Worm (Caenorhabditis elegans) whole organism, L4 larva: Measurements from ENCODE around the gene gst-11.

Experiments
- F10B5.3 ChIP-seq: sonication (generic microtip); optimal IDR thresholded peaks from 2 replicates; lab custom pipeline; 2016; ENCODE audit warnings: mild to moderate bottlenecking, missing genetic modification characterization, missing compliant biosample characterization
- F44E2.7 ChIP-seq: fragments of 200-800 bp; sonication (Bioruptor generic); IDR thresholded peaks from 2 replicates; pipeline ENCODE4 v2.1.2; 2022; ENCODE audit warnings: missing genetic modification characterization, missing compliant biosample characterization
- T20F7.1 ChIP-seq: fragments of 200-800 bp; sonication (Bioruptor generic); optimal IDR thresholded peaks from 2 replicates; lab custom pipeline; 2018; ENCODE audit warnings: mild to moderate bottlenecking, missing genetic modification characterization, missing compliant biosample characterization
- T26A8.4 ChIP-seq: fragments of 200-800 bp; sonication (Bioruptor generic); IDR thresholded peaks from 2 replicates; pipeline ENCODE4 v1.3.6; 2022; ENCODE audit warnings: missing genetic modification characterization, missing compliant biosample characterization
- ZK337.2 ChIP-seq: fragments of 200-800 bp; sonication (Bioruptor generic); IDR thresholded peaks from 2 replicates; pipeline ENCODE4 v1.3.6; 2022; ENCODE audit warnings: missing genetic modification reagents, missing genetic modification characterization, missing compliant biosample characterization
- aha-1 ChIP-seq: fragments of 150-350 bp; peaks from one replicate; lab custom pipeline; 2014; ENCODE audit warnings: missing biosample characterization, missing genetic modification characterization
- ceh-82 ChIP-seq: sonication (generic microtip); optimal IDR thresholded peaks from 2 replicates; lab custom pipeline; 2017; ENCODE audit warnings: missing biosample characterization, missing genetic modification characterization
- cey-2 ChIP-seq: sonication (generic microtip); optimal IDR thresholded peaks from 3 replicates; lab custom pipeline; 2017; ENCODE audit warnings: missing genetic modification characterization, mild to moderate bottlenecking, missing compliant biosample characterization, antibody characterized with exemption, borderline replicate concordance; ENCODE audit not compliant: insufficient read depth
- ctbp-1 ChIP-seq: fragments of 200-800 bp; sonication (Bioruptor generic); IDR thresholded peaks from 2 replicates; pipeline ENCODE4 v1.3.6; 2022; ENCODE audit warnings: missing genetic modification reagents, missing genetic modification characterization, missing compliant biosample characterization
- daf-19 ChIP-seq: fragments of 200-800 bp; sonication (Bioruptor generic); conservative IDR thresholded peaks from 2 replicates; pipeline ENCODE4 v1.3.6; 2022; ENCODE audit warnings: missing genetic modification characterization, missing compliant biosample characterization
- dmd-6 ChIP-seq: fragments of 200-800 bp; sonication (Bioruptor generic); IDR thresholded peaks from 2 replicates; pipeline ENCODE4 v1.3.6; 2022; ENCODE audit warnings: missing genetic modification reagents, missing genetic modification characterization, missing compliant biosample characterization
- dmd-8 ChIP-seq: fragments of 200-800 bp; sonication (Bioruptor generic); IDR thresholded peaks from 2 replicates; pipeline ENCODE4 v1.3.6; 2022; ENCODE audit warnings: missing genetic modification characterization, missing compliant biosample characterization
- dpl-1 ChIP-seq: fragments of 150-350 bp; optimal IDR thresholded peaks from 2 replicates; lab custom pipeline; 2014; ENCODE audit warnings: missing biosample characterization, missing genetic modification reagents, missing genetic modification characterization
- dve-1 ChIP-seq: sonication (generic microtip); optimal IDR thresholded peaks from 2 replicates; lab custom pipeline; 2017; ENCODE audit warnings: antibody characterized with exemption, mild to moderate bottlenecking, missing genetic modification characterization, missing compliant biosample characterization; ENCODE audit not compliant: insufficient read depth
- egl-27 ChIP-seq: sonication (generic microtip); optimal IDR thresholded peaks from 3 replicates; lab custom pipeline; 2017; ENCODE audit warnings: missing biosample characterization, missing genetic modification reagents, missing genetic modification characterization
- hlh-11 ChIP-seq: fragments of 200-800 bp; sonication (Bioruptor generic); optimal IDR thresholded peaks from 2 replicates; lab custom pipeline; 2018; ENCODE audit warnings: mild to moderate bottlenecking, missing genetic modification characterization, missing compliant biosample characterization
- hlh-30 ChIP-seq: sonication (generic microtip); optimal IDR thresholded peaks from 2 replicates; lab custom pipeline; 2017; ENCODE audit warnings: antibody characterized with exemption, mild to moderate bottlenecking, missing genetic modification characterization, missing compliant biosample characterization; ENCODE audit not compliant: insufficient read depth
- hmg-1.1 ChIP-seq: fragments of 200-800 bp; sonication (Bioruptor generic); IDR thresholded peaks from 2 replicates; pipeline ENCODE4 v1.3.6; 2022; ENCODE audit warnings: missing genetic modification reagents, missing genetic modification characterization, missing compliant biosample characterization
- lim-7 ChIP-seq: fragments of 200-800 bp; sonication (Bioruptor generic); IDR thresholded peaks from 2 replicates; pipeline ENCODE4 v1.3.6; 2022; ENCODE audit warnings: missing genetic modification characterization, missing compliant biosample characterization
- lin-15B ChIP-seq: fragments of 150-350 bp; sonication (generic microtip); optimal IDR thresholded peaks from 3 replicates; lab custom pipeline; 2014; ENCODE audit warnings: missing biosample characterization, missing genetic modification characterization
- lin-38 ChIP-seq: fragments of 200-800 bp; sonication (Bioruptor generic); IDR thresholded peaks from 2 replicates; pipeline ENCODE4 v1.3.6; 2022; ENCODE audit warnings: missing genetic modification reagents, missing genetic modification characterization, missing compliant biosample characterization
- lir-3 ChIP-seq: sonication (generic microtip); optimal IDR thresholded peaks from 2 replicates; lab custom pipeline; 2016; ENCODE audit warnings: mild to moderate bottlenecking, missing genetic modification characterization, missing compliant biosample characterization
- lsy-2 ChIP-seq, 2 experiments: fragments of 150-350 bp in 1 of 2; sonication (generic microtip) in 1 of 2; optimal IDR thresholded peaks; 2 replicates each; lab custom pipeline; 2014 to 2017; ENCODE audit warnings: missing biosample characterization in 2 of 2, missing genetic modification characterization in 2 of 2
- madf-5 ChIP-seq, 2 experiments: fragments of 200-800 bp; sonication (Bioruptor generic); IDR thresholded peaks; 2 replicates each; pipeline ENCODE4 v1.3.6; 2022; ENCODE audit warnings: missing compliant biosample characterization in 2 of 2, missing genetic modification characterization in 2 of 2
- mdl-1 ChIP-seq, 2 experiments: fragments of 150-350 bp in 1 of 2; sonication (generic microtip) in 1 of 2; optimal IDR thresholded peaks; 2 replicates each; lab custom pipeline; 2014 to 2017; ENCODE audit warnings: missing biosample characterization in 2 of 2, missing genetic modification characterization in 2 of 2
- mep-1 ChIP-seq: fragments of 150-350 bp; sonication (generic microtip); optimal IDR thresholded peaks from 3 replicates; lab custom pipeline; 2014; ENCODE audit warnings: missing biosample characterization, missing genetic modification characterization
- mes-2 ChIP-seq: sonication (generic microtip); optimal IDR thresholded peaks from 2 replicates; lab custom pipeline; 2016; ENCODE audit warnings: missing genotype, mild to moderate bottlenecking, missing genetic modification characterization, missing compliant biosample characterization; ENCODE audit not compliant: poor library complexity, severe bottlenecking
- mxl-3 ChIP-seq: fragments of 200-800 bp; sonication (Bioruptor generic); optimal IDR thresholded peaks from 2 replicates; lab custom pipeline; 2018; ENCODE audit warnings: mild to moderate bottlenecking, missing genetic modification characterization, missing compliant biosample characterization
- nhr-11 ChIP-seq: fragments of 150-350 bp; optimal IDR thresholded peaks from 2 replicates; lab custom pipeline; 2014; ENCODE audit warnings: missing biosample characterization, missing genetic modification characterization
- nhr-25 ChIP-seq: sonication (generic microtip); optimal IDR thresholded peaks from 2 replicates; lab custom pipeline; 2017; ENCODE audit warnings: missing genetic modification characterization, mild to moderate bottlenecking, missing compliant biosample characterization, antibody characterized with exemption, moderate library complexity, borderline replicate concordance; ENCODE audit not compliant: insufficient read depth
- nhr-48 ChIP-seq: sonication (generic microtip); optimal IDR thresholded peaks from 2 replicates; lab custom pipeline; 2016; ENCODE audit warnings: mild to moderate bottlenecking, missing genetic modification characterization, missing compliant biosample characterization
- nhr-6 ChIP-seq: fragments of 150-350 bp; optimal IDR thresholded peaks from 2 replicates; lab custom pipeline; 2014; ENCODE audit warnings: missing biosample characterization, missing genetic modification characterization
- nhr-77 ChIP-seq: fragments of 150-350 bp; optimal IDR thresholded peaks from 2 replicates; lab custom pipeline; 2014; ENCODE audit warnings: missing biosample characterization, missing genetic modification characterization
- pqm-1 ChIP-seq: sonication (generic microtip); optimal IDR thresholded peaks from 2 replicates; lab custom pipeline; 2017; ENCODE audit warnings: missing biosample characterization, missing genetic modification characterization
- rbr-2 ChIP-seq: sonication (generic microtip); optimal IDR thresholded peaks from 2 replicates; lab custom pipeline; 2016; ENCODE audit warnings: missing genotype, missing genetic modification characterization, missing compliant biosample characterization
- spr-1 ChIP-seq: sonication (generic microtip); optimal IDR thresholded peaks from 2 replicates; lab custom pipeline; 2016; ENCODE audit warnings: mild to moderate bottlenecking, missing genetic modification characterization, missing compliant biosample characterization
- spr-3 ChIP-seq: fragments of 200-800 bp; sonication (Bioruptor generic); optimal IDR thresholded peaks from 2 replicates; lab custom pipeline; 2018; ENCODE audit warnings: mild to moderate bottlenecking, missing genetic modification characterization, missing compliant biosample characterization
- tag-97 ChIP-seq: fragments of 200-800 bp; sonication (Bioruptor generic); IDR thresholded peaks from 2 replicates; pipeline ENCODE4 v1.3.6; 2022; ENCODE audit warnings: missing genetic modification characterization, missing compliant biosample characterization
- tra-1 ChIP-seq: fragments of 200-800 bp; sonication (Bioruptor generic); IDR thresholded peaks from 2 replicates; pipeline ENCODE4 v1.3.6; 2022; ENCODE audit warnings: missing genetic modification reagents, missing genetic modification characterization, missing compliant biosample characterization
- unc-39 ChIP-seq: sonication (generic microtip); optimal IDR thresholded peaks from 2 replicates; lab custom pipeline; 2017; ENCODE audit warnings: missing biosample characterization, missing genetic modification characterization
- unc-62 ChIP-seq, 3 experiments: fragments of 150-350 bp in 1 of 3; sonication (generic microtip); optimal IDR thresholded peaks in 2 of 3; peaks in 1 of 3; 1 replicate in 1 of 3; 2 replicates in 2 of 3; lab custom pipeline; 2014 to 2017; ENCODE audit warnings: missing biosample characterization in 3 of 3, missing genetic modification characterization in 3 of 3, missing genetic modification reagents in 3 of 3, missing genotype in 1 of 3
- zfp-2 ChIP-seq: sonication (generic microtip); optimal IDR thresholded peaks from 2 replicates; lab custom pipeline; 2016; ENCODE audit warnings: mild to moderate bottlenecking, missing genetic modification characterization, missing compliant biosample characterization
- ztf-7 ChIP-seq: fragments of 150-350 bp; optimal IDR thresholded peaks from 2 replicates; lab custom pipeline; 2014; ENCODE audit warnings: missing biosample characterization, missing genetic modification characterization

gst-11 gene

DNA sequence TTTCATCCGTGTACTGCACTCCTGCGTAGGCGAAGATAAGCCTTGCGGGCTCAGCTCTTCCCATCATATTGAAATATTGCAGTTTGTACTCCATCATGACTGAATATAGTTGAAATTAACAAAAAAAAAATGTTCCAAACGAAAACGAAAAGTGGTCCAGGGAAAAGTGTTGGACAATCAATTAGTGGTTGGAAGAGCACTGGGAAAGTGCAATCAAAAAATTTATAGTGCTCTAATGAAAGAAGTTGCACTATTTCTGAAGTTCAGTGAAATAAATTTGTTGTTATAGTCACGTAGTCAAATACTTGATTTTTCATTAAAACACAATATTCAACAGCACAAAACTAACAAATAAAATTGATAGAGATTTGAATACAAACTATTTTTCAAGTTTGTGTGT is at the start of gene gst-11:
Gene gst-11, minus strand, starts transcription at position 101 of the 400 bp plus-strand sequence.
- TF ChIP-seq unc-39 (tag; lab: Kevin White, UChicago) (no peak), dmd-8 (no peak), unc-62 (GFP tag; optimal IDR thresholded peaks at IDR 0.05 in 1 of 2; lab: Kevin White, UChicago) (peak in 1 of 2 experiments; percentile 2), unc-62 (tag; optimal IDR thresholded peaks at IDR 0.05; lab: Kevin White, UChicago) (no peak)

DNA sequence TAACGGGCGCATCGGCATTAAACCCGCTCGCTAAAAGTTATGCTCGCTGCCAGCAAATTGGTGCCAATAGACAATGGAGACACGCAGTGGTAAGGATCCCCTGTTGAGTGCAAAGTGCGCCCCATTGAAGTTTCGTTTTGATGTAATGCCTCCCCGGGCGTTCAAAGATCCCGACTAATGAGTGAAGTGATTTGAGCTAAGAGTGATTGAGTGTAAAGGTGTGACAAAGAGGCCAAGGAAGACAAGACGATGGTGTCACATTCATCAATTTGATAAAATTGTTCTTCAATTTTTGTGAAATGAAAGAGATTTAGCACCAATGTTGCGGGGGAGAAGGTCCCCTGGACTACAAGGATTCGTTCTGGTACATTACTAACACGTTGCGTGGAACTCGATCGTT is 49.5 kb upstream of the gst-11 start:
- TF ChIP-seq ctbp-1 (GFP tag; lab: Robert Waterston, UW) (no peak), T26A8.4 (GFP tag; lab: Robert Waterston, UW) (no peak), tra-1 (GFP tag; lab: Robert Waterston, UW) (no peak), nhr-77 (no peak), tag-97 (GFP tag; lab: Robert Waterston, UW) (no peak), mxl-3 (no peak), lim-7 (GFP tag; lab: Robert Waterston, UW) (no peak), egl-27 (no peak), lin-15B (tag; lab: Kevin White, UChicago) (no peak), daf-19 (GFP tag; lab: Robert Waterston, UW) (no peak), nhr-48 (tag; lab: Kevin White, UChicago) (no peak), F44E2.7 (no peak), T20F7.1 (GFP tag; lab: Kevin White, UChicago) (no peak), F10B5.3 (tag; lab: Kevin White, UChicago) (no peak), mes-2 (tag; lab: Kevin White, UChicago) (no peak), spr-3 (GFP tag; lab: Kevin White, UChicago) (no peak)

DNA sequence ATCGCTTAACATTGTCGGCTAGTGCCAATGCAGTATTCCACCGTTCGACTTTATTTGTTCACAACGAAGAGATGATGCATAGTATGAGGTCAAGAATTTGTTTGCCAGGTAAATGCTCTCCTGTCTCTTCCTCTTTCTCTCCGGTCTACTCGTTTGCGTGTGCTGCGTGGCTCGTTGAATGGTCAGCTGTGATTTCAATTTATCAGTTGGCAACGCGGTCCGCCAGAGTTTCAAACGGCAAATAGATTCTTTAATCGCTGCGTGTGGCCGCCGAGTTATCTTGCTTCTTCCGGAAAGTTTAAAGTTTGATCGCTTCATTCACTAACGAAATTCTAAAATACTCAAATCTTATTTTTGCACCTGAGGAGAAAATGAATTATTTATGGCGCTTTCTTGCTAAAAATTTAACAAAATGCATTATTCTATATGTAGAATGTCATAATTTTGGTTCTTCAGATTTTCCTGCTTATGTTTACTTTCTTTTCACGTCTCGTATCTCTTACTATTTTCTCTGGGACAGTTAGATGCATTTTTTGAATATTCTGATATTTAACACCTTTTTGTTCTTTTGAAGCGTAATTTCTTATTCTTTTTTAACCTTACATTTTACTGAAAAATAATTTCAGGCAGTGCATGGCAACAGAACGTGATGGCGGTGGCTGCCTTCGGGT is 47.1 kb upstream of the gst-11 start, which contains the start of gene tsp-17:
Gene tsp-17, plus strand, starts transcription at position 621 of the 671 bp plus-strand sequence.
- TF ChIP-seq mes-2 (tag; lab: Kevin White, UChicago) = peak; percentile 15
- TF ChIP-seq zfp-2 (tag; lab: Kevin White, UChicago) = no peak
- TF ChIP-seq tra-1 (GFP tag; lab: Robert Waterston, UW) = no peak
- TF ChIP-seq ZK337.2 = no peak
- peak; percentile 91 for TF ChIP-seq aha-1 (tag; lab: Kevin White, UChicago)

- TF ChIP-seq dpl-1 (GFP tag; lab: Kevin White, UChicago) (peak; percentile 35), lsy-2 (tag; optimal IDR thresholded peaks at IDR 0.05; lab: Kevin White, UChicago) (peak in 1 of 2 experiments; percentile 48), pqm-1 (tag; lab: Kevin White, UChicago) (peak; percentile 9), nhr-25 (tag; lab: Kevin White, UChicago) (no peak), mdl-1 (tag; optimal IDR thresholded peaks at IDR 0.05; lab: Kevin White, UChicago) (peak in 1 of 2 experiments; percentile 32), spr-1 (no peak), hlh-30 (peak; percentile 81), dve-1 (tag; lab: Kevin White, UChicago) (peak; percentile 51), lin-38 (GFP tag; lab: Robert Waterston, UW) (peak; percentile 64), cey-2 (tag; lab: Kevin White, UChicago) (no peak), lir-3 (no peak), rbr-2 (tag; lab: Kevin White, UChicago) (peak; percentile 16), nhr-11 (peak; percentile 13), nhr-77 (peak; percentile 35), mxl-3 (peak; percentile 74), hmg-1.1 (GFP tag; lab: Robert Waterston, UW) (peak; percentile 57; the same call in 1 of the 2 replicates), hlh-11 (peak; percentile 83), mep-1 (tag; lab: Kevin White, UChicago) (peak; percentile 60), dmd-6 (peak; percentile 47; the same call in 1 of the 2 replicates), madf-5 (GFP tag; IDR thresholded peaks at IDR 0.05; lab: Robert Waterston, UW) (no peak), nhr-6 (tag; lab: Kevin White, UChicago) (peak; percentile 32), ceh-82 (no peak), ztf-7 (tag; lab: Kevin White, UChicago) (no peak)
These were observed 45.1 kb upstream of the gst-11 start, which contains the start of gene tag-52 for ce11 chrX:3678507-3679175. TSS of gene tag-52 (minus strand) at chrX:3678557.
